Fruit fly (Drosophila melanogaster): Measurements from ENCODE around the gene app.

- TF ChIP-seq CG32121 (GFP tag; IDR thresholded peaks at IDR 0.05): no peak
- TF ChIP-seq CG15710 (tag; optimal IDR thresholded peaks at IDR 0.05): no peak
- TF ChIP-seq CG8301 (tag; optimal IDR thresholded peaks at IDR 0.05): no peak
- no peak for TF ChIP-seq CG10348 (GFP tag; IDR thresholded peaks at IDR 0.05)
- TF ChIP-seq CG14655 (GFP tag; optimal IDR thresholded peaks at IDR 0.05): no peak
- TF ChIP-seq rn (GFP tag; IDR thresholded peaks at IDR 0.05): no peak
- no peak for TF ChIP-seq Ets98B (GFP tag; IDR thresholded peaks at IDR 0.05)
Measured at dm6 chr3L:12175382-12175781, 91.3 kb downstream of the app start, which contains the start of gene Rh7.
